Worm (Caenorhabditis elegans): ENCODE measurements around the gene T05B4.10.

T05B4.10 gene

ce11 chrV:4109873-4110272 is 10.7 kb downstream of the T05B4.10 start, which contains the start of gene clc-18:
Gene clc-18 (minus strand): TSS chrV:4109973.
- TF ChIP-seq elt-1 (tag; optimal IDR thresholded peaks at IDR 0.05; ENCODE audit: borderline replicate concordance, insufficient read depth) (no peak), nhr-237 (tag; optimal IDR thresholded peaks at IDR 0.05) (no peak), sptf-1 (tag; optimal IDR thresholded peaks at IDR 0.05) (no peak), M03D4.4 (tag; optimal IDR thresholded peaks at IDR 0.05) (no peak), unc-39 (tag; optimal IDR thresholded peaks at IDR 0.05) (no peak), unc-62 (GFP tag; optimal IDR thresholded peaks at IDR 0.05) (no peak), unc-120 (tag; optimal IDR thresholded peaks at IDR 0.05; ENCODE audit: poor library complexity, severe bottlenecking) (no peak), mab-5 (tag; optimal IDR thresholded peaks at IDR 0.05) (no peak), elt-3 (tag; optimal IDR thresholded peaks at IDR 0.05) (no peak), lin-13 (tag; optimal IDR thresholded peaks at IDR 0.05) (no peak), ztf-11 (tag; optimal IDR thresholded peaks at IDR 0.05) (no peak), hlh-1 (tag; optimal IDR thresholded peaks at IDR 0.05) (no peak), nhr-28 (tag; optimal IDR thresholded peaks at IDR 0.05) (no peak), drap-1 (GFP tag; optimal IDR thresholded peaks at IDR 0.05) (no peak), pha-4 (tag; optimal IDR thresholded peaks at IDR 0.05) (no peak), bed-3 (GFP tag; optimal IDR thresholded peaks at IDR 0.05) (no peak), snpc-4 (tag; optimal IDR thresholded peaks at IDR 0.05) (no peak), mep-1 (tag; optimal IDR thresholded peaks at IDR 0.05) (no peak), nhr-76 (tag; optimal IDR thresholded peaks at IDR 0.05) (no peak)

ce11 chrV:4106688-4107087 is 13.8 kb downstream of the T05B4.10 start:
- TF ChIP-seq nhr-12 (tag; optimal IDR thresholded peaks at IDR 0.05) (no peak), nhr-76 (tag; optimal IDR thresholded peaks at IDR 0.05) (no peak)

ce11 chrV:4104298-4104697 is 16.2 kb downstream of the T05B4.10 start, which contains the start of gene srj-39:
Gene srj-39 (plus strand): TSS chrV:4104598.
- TF ChIP-seq mab-5 (tag; optimal IDR thresholded peaks at IDR 0.05) (no peak), blmp-1 (tag; optimal IDR thresholded peaks at IDR 0.05) (no peak), unc-120 (tag; optimal IDR thresholded peaks at IDR 0.05; ENCODE audit: poor library complexity, severe bottlenecking) (no peak), elt-1 (tag; optimal IDR thresholded peaks at IDR 0.05; ENCODE audit: borderline replicate concordance, insufficient read depth) (no peak), M03D4.4 (tag; optimal IDR thresholded peaks at IDR 0.05) (no peak), mls-2 (tag; optimal IDR thresholded peaks at IDR 0.05) (no peak), nhr-12 (tag; optimal IDR thresholded peaks at IDR 0.05) (no peak), lin-13 (tag; optimal IDR thresholded peaks at IDR 0.05) (no peak), ham-2 (GFP tag; optimal IDR thresholded peaks at IDR 0.05) (no peak), ceh-43 (GFP tag; optimal IDR thresholded peaks at IDR 0.05) (no peak), nhr-237 (tag; optimal IDR thresholded peaks at IDR 0.05) (no peak), elt-3 (tag; optimal IDR thresholded peaks at IDR 0.05) (no peak), zip-8 (tag; optimal IDR thresholded peaks at IDR 0.05) (no peak)

ce11 chrV:4101567-4101966 is 19.0 kb downstream of the T05B4.10 start, which contains the start of gene srj-40:
Gene srj-40 (plus strand): TSS chrV:4101867.
- TF ChIP-seq nhr-28 (tag; optimal IDR thresholded peaks at IDR 0.05) (no peak), sptf-1 (tag; optimal IDR thresholded peaks at IDR 0.05) (no peak), ceh-43 (GFP tag; optimal IDR thresholded peaks at IDR 0.05) (no peak), elt-1 (tag; optimal IDR thresholded peaks at IDR 0.05; ENCODE audit: borderline replicate concordance, insufficient read depth) (no peak), bed-3 (GFP tag; optimal IDR thresholded peaks at IDR 0.05) (no peak), M03D4.4 (tag; optimal IDR thresholded peaks at IDR 0.05) (no peak), lin-32 (GFP tag; optimal IDR thresholded peaks at IDR 0.05) (no peak), ceh-39 (tag; optimal IDR thresholded peaks at IDR 0.05) (no peak), snpc-4 (tag; optimal IDR thresholded peaks at IDR 0.05) (no peak), lsy-2 (tag; optimal IDR thresholded peaks at IDR 0.05) (no peak), nhr-12 (tag; optimal IDR thresholded peaks at IDR 0.05) (no peak), mls-2 (tag; optimal IDR thresholded peaks at IDR 0.05) (no peak), nhr-237 (tag; optimal IDR thresholded peaks at IDR 0.05) (no peak), drap-1 (GFP tag; optimal IDR thresholded peaks at IDR 0.05) (no peak), flh-1 (GFP tag; optimal IDR thresholded peaks at IDR 0.05) (no peak)

ce11 chrV:4094740-4095139 is 25.8 kb downstream of the T05B4.10 start, which contains the start of gene nhr-181:
Gene nhr-181 (plus strand): TSS chrV:4095040.
- no peak for TF ChIP-seq unc-120 (tag; optimal IDR thresholded peaks at IDR 0.05; ENCODE audit: poor library complexity, severe bottlenecking)
- no peak for TF ChIP-seq bed-3 (GFP tag; optimal IDR thresholded peaks at IDR 0.05)
- TF ChIP-seq lin-13 (tag; optimal IDR thresholded peaks at IDR 0.05): no peak
- no peak for TF ChIP-seq nhr-12 (tag; optimal IDR thresholded peaks at IDR 0.05)
- no peak for TF ChIP-seq ces-1 (GFP tag; optimal IDR thresholded peaks at IDR 0.05)
- TF ChIP-seq blmp-1 (tag; optimal IDR thresholded peaks at IDR 0.05): no peak
- TF ChIP-seq nhr-28 (tag; optimal IDR thresholded peaks at IDR 0.05): no peak
- no peak for TF ChIP-seq sem-2 (GFP tag; optimal IDR thresholded peaks at IDR 0.05)
- no peak for TF ChIP-seq nhr-2 (tag; optimal IDR thresholded peaks at IDR 0.05)
- no peak for TF ChIP-seq nhr-237 (tag; optimal IDR thresholded peaks at IDR 0.05)
- no peak for TF ChIP-seq ceh-43 (GFP tag; optimal IDR thresholded peaks at IDR 0.05)
- no peak for TF ChIP-seq tbx-8 (GFP tag; optimal IDR thresholded peaks at IDR 0.05)
- no peak for TF ChIP-seq mab-5 (tag; optimal IDR thresholded peaks at IDR 0.05)
- TF ChIP-seq lin-32 (GFP tag; optimal IDR thresholded peaks at IDR 0.05): no peak
- TF ChIP-seq M03D4.4 (tag; optimal IDR thresholded peaks at IDR 0.05): no peak
- no peak for TF ChIP-seq drap-1 (GFP tag; optimal IDR thresholded peaks at IDR 0.05)
- no peak for TF ChIP-seq lsy-2 (tag; optimal IDR thresholded peaks at IDR 0.05)
- no peak for TF ChIP-seq mep-1 (tag; optimal IDR thresholded peaks at IDR 0.05)
- TF ChIP-seq flh-1 (GFP tag; optimal IDR thresholded peaks at IDR 0.05): no peak
- TF ChIP-seq zip-8 (tag; optimal IDR thresholded peaks at IDR 0.05): no peak
